Fruit fly (Drosophila melanogaster) whole organism, embryonic: ENCODE results near the gene CG18262.

Experiments
- CG10431 ChIP-seq: fragments of 200-800 bp; sonication (Bioruptor generic); optimal IDR thresholded peaks from 3 replicates; lab custom pipeline; 2018; ENCODE audit warnings: missing biosample characterization, mild to moderate bottlenecking, missing genetic modification characterization
- CG12391 ChIP-seq: fragments of 200-800 bp; sonication (Bioruptor generic); optimal IDR thresholded peaks from 3 replicates; lab custom pipeline; 2018; ENCODE audit warnings: missing biosample characterization, mild to moderate bottlenecking, missing genetic modification characterization, moderate library complexity
- CG14441 ChIP-seq: fragments of 200-800 bp; sonication (Bioruptor generic); IDR thresholded peaks from 2 replicates; pipeline ENCODE4 v1.3.6; 2022; ENCODE audit warnings: missing biosample characterization, missing genetic modification characterization
- CG15514 ChIP-seq: fragments of 200-800 bp; sonication (Bioruptor generic); optimal IDR thresholded peaks from 3 replicates; lab custom pipeline; 2017; ENCODE audit warnings: missing biosample characterization, missing genetic modification characterization, mild to moderate bottlenecking, moderate library complexity, missing genetic modification reagents
- CG17328 ChIP-seq: fragments of 200-800 bp; sonication (Bioruptor generic); IDR thresholded peaks from 2 replicates; pipeline ENCODE4 v1.3.6; 2022; ENCODE audit warnings: missing biosample characterization, missing genetic modification characterization
- CG17912 ChIP-seq: fragments of 200-800 bp; sonication (Bioruptor generic); optimal IDR thresholded peaks from 2 replicates; lab custom pipeline; 2018; ENCODE audit warnings: missing biosample characterization, mild to moderate bottlenecking, missing genetic modification characterization
- CG18619 ChIP-seq: fragments of 200-800 bp; sonication (Bioruptor generic); optimal IDR thresholded peaks from 3 replicates; lab custom pipeline; 2017; ENCODE audit warnings: missing biosample characterization, mild to moderate bottlenecking, missing genetic modification characterization
- CG2889 ChIP-seq: fragments of 200-800 bp; sonication (Bioruptor generic); IDR thresholded peaks from 3 replicates; pipeline ENCODE4 v1.3.6; 2022; ENCODE audit warnings: missing biosample characterization, missing genetic modification characterization
- CG31388 ChIP-seq: fragments of 200-800 bp; sonication (Bioruptor generic); optimal IDR thresholded peaks from 2 replicates; lab custom pipeline; 2016; ENCODE audit warnings: missing biosample characterization, missing genetic modification characterization
- CG31441 ChIP-seq: fragments of 200-800 bp; sonication (Bioruptor generic); IDR thresholded peaks from 2 replicates; pipeline ENCODE4 v1.3.6; 2022; ENCODE audit warnings: missing biosample characterization, missing genetic modification characterization
- CG32772 ChIP-seq: fragments of 200-800 bp; sonication (Bioruptor generic); IDR thresholded peaks from 2 replicates; pipeline ENCODE4 v1.3.6; 2022; ENCODE audit warnings: missing biosample characterization, missing genetic modification characterization
- CG3281 ChIP-seq: fragments of 200-800 bp; sonication (Bioruptor generic); optimal IDR thresholded peaks from 3 replicates; lab custom pipeline; 2017; ENCODE audit warnings: missing biosample characterization, mild to moderate bottlenecking, missing genetic modification characterization
- CG34422 ChIP-seq: fragments of 200-800 bp; sonication (Bioruptor generic); IDR thresholded peaks from 3 replicates; pipeline ENCODE4 v1.3.6; 2022; ENCODE audit warnings: missing biosample characterization, missing genetic modification characterization
- CG5180 ChIP-seq: fragments of 200-800 bp; sonication (Bioruptor generic); optimal IDR thresholded peaks from 3 replicates; lab custom pipeline; 2017; ENCODE audit warnings: missing biosample characterization, missing genetic modification characterization, mild to moderate bottlenecking, moderate library complexity, missing genetic modification reagents
- CG6813 ChIP-seq: fragments of 200-800 bp; sonication (Bioruptor generic); optimal IDR thresholded peaks from 2 replicates; lab custom pipeline; 2017; ENCODE audit warnings: missing biosample characterization, missing genetic modification characterization, mild to moderate bottlenecking, moderate library complexity, missing genetic modification reagents
- CG6854 ChIP-seq: fragments of 200-800 bp; sonication (Bioruptor generic); optimal IDR thresholded peaks from 3 replicates; lab custom pipeline; 2017; ENCODE audit warnings: missing biosample characterization, mild to moderate bottlenecking, missing genetic modification characterization
- CG8281 ChIP-seq: fragments of 200-800 bp; sonication (Bioruptor generic); optimal IDR thresholded peaks from 2 replicates; lab custom pipeline; 2018; ENCODE audit warnings: missing biosample characterization, mild to moderate bottlenecking, missing genetic modification characterization, moderate library complexity
- CG8924 ChIP-seq: fragments of 200-800 bp; optimal IDR thresholded peaks from 3 replicates; lab custom pipeline; 2019; ENCODE audit warnings: missing biosample characterization, mild to moderate bottlenecking, missing genetic modification characterization, moderate library complexity
- D19B ChIP-seq: fragments of 200-800 bp; sonication (Bioruptor generic); optimal IDR thresholded peaks from 2 replicates; lab custom pipeline; 2017; ENCODE audit warnings: missing biosample characterization, mild to moderate bottlenecking, missing genetic modification characterization
- Dek ChIP-seq: fragments of 200-800 bp; sonication (Bioruptor generic); optimal IDR thresholded peaks from 3 replicates; lab custom pipeline; 2019; ENCODE audit warnings: missing biosample characterization, mild to moderate bottlenecking, missing genetic modification characterization, moderate library complexity
- Dll ChIP-seq: fragments of 200-800 bp; sonication (Bioruptor generic); IDR thresholded peaks from 4 replicates; pipeline ENCODE4 v1.3.6; 2022; ENCODE audit warnings: missing biosample characterization, missing genetic modification characterization; ENCODE audit not compliant: partially characterized antibody
- Fer1 ChIP-seq: fragments of 200-800 bp; sonication (Bioruptor generic); optimal IDR thresholded peaks from 2 replicates; lab custom pipeline; 2017; ENCODE audit warnings: missing biosample characterization, mild to moderate bottlenecking, missing genetic modification characterization
- H2.0 ChIP-seq: fragments of 200-800 bp; sonication (Bioruptor generic); IDR thresholded peaks from 2 replicates; pipeline ENCODE4 v1.3.6; 2022; ENCODE audit warnings: missing biosample characterization, missing genetic modification characterization
- Hmr ChIP-seq: fragments of 200-800 bp; sonication (Bioruptor generic); optimal IDR thresholded peaks from 3 replicates; lab custom pipeline; 2017; ENCODE audit warnings: mild to moderate bottlenecking, missing biosample characterization, missing genetic modification reagents, missing genetic modification characterization
- Hr3 ChIP-seq: fragments of 200-800 bp; sonication (Bioruptor generic); optimal IDR thresholded peaks from 3 replicates; lab custom pipeline; 2016; ENCODE audit warnings: missing biosample characterization, missing genetic modification characterization
- Meics ChIP-seq: fragments of 200-800 bp; sonication (Bioruptor generic); optimal IDR thresholded peaks from 2 replicates; lab custom pipeline; 2017; ENCODE audit warnings: missing biosample characterization, mild to moderate bottlenecking, missing genetic modification characterization
- Pdp1 ChIP-seq, 2 experiments: fragments of 200-800 bp; sonication (Bioruptor generic); optimal IDR thresholded peaks; 3 replicates each; lab custom pipeline; 2016; ENCODE audit warnings: missing biosample characterization in 2 of 2, missing genetic modification characterization in 2 of 2, mild to moderate bottlenecking in 1 of 2, moderate library complexity in 1 of 2
- caup ChIP-seq: fragments of 200-800 bp; sonication (Bioruptor generic); optimal IDR thresholded peaks from 3 replicates; lab custom pipeline; 2017; ENCODE audit warnings: missing biosample characterization, mild to moderate bottlenecking, missing genetic modification characterization, moderate library complexity; ENCODE audit not compliant: severe bottlenecking
- ci ChIP-seq: fragments of 200-800 bp; sonication (Bioruptor generic); IDR thresholded peaks from 3 replicates; pipeline ENCODE4 v1.3.6; 2022; ENCODE audit warnings: missing biosample characterization, missing genetic modification characterization
- corto ChIP-seq: fragments of 200-800 bp; sonication (Bioruptor generic); optimal IDR thresholded peaks from 2 replicates; lab custom pipeline; 2016; ENCODE audit warnings: missing biosample characterization, mild to moderate bottlenecking, missing genetic modification characterization, moderate library complexity
- crol ChIP-seq: fragments of 200-800 bp; sonication (Bioruptor generic); IDR thresholded peaks from 2 replicates; pipeline ENCODE4 v1.3.6; 2022; ENCODE audit warnings: missing biosample characterization, missing genetic modification characterization
- dysf ChIP-seq: fragments of 200-800 bp; sonication (Bioruptor generic); IDR thresholded peaks from 3 replicates; pipeline ENCODE4 v1.3.6; 2022; ENCODE audit warnings: missing biosample characterization, missing genetic modification characterization
- ewg ChIP-seq: fragments of 200-800 bp; sonication (Bioruptor generic); optimal IDR thresholded peaks from 3 replicates; lab custom pipeline; 2017; ENCODE audit warnings: mild to moderate bottlenecking, missing biosample characterization, missing genetic modification reagents, missing genetic modification characterization
- exex ChIP-seq: fragments of 200-800 bp; sonication (Bioruptor generic); optimal IDR thresholded peaks from 4 replicates; lab custom pipeline; 2018; ENCODE audit warnings: missing biosample characterization, mild to moderate bottlenecking, missing genetic modification characterization, moderate library complexity
- eyg ChIP-seq: fragments of 200-800 bp; sonication (Bioruptor generic); optimal IDR thresholded peaks from 3 replicates; lab custom pipeline; 2016; ENCODE audit warnings: missing biosample characterization, missing genetic modification characterization
- gt ChIP-seq: fragments of 200-800 bp; sonication (Bioruptor generic); IDR thresholded peaks from 2 replicates; pipeline ENCODE4 v1.3.6; 2022; ENCODE audit warnings: missing biosample characterization, missing genetic modification characterization
- kay ChIP-seq: fragments of 200-800 bp; sonication (Bioruptor generic); optimal IDR thresholded peaks from 2 replicates; lab custom pipeline; 2016; ENCODE audit warnings: missing biosample characterization, missing genetic modification characterization
- kni ChIP-seq: fragments of 200-800 bp; sonication (Bioruptor generic); optimal IDR thresholded peaks from 3 replicates; lab custom pipeline; 2017; ENCODE audit warnings: mild to moderate bottlenecking, missing biosample characterization, missing genetic modification reagents, missing genetic modification characterization
- lab ChIP-seq: fragments of 200-800 bp; sonication (Bioruptor generic); optimal IDR thresholded peaks from 3 replicates; lab custom pipeline; 2017; ENCODE audit warnings: missing biosample characterization, missing genetic modification characterization, mild to moderate bottlenecking, moderate library complexity, missing genetic modification reagents
- mirr ChIP-seq: fragments of 200-800 bp; sonication (Bioruptor generic); optimal IDR thresholded peaks from 3 replicates; lab custom pipeline; 2018; ENCODE audit warnings: missing biosample characterization, mild to moderate bottlenecking, missing genetic modification characterization
- oc ChIP-seq: fragments of 200-800 bp; sonication (Bioruptor generic); optimal IDR thresholded peaks from 2 replicates; lab custom pipeline; 2018; ENCODE audit warnings: missing biosample characterization, mild to moderate bottlenecking, missing genetic modification characterization, moderate library complexity
- odd ChIP-seq: fragments of 200-800 bp; sonication (Bioruptor generic); optimal IDR thresholded peaks from 2 replicates; lab custom pipeline; 2017; ENCODE audit warnings: missing biosample characterization, mild to moderate bottlenecking, missing genetic modification characterization
- pan ChIP-seq, 4 experiments: fragments of >200 bp in 3 of 4; fragments of 200-800 bp in 1 of 4; sonication (Bioruptor generic) in 1 of 4; optimal IDR thresholded peaks in 3 of 4; IDR thresholded peaks in 1 of 4; 2 replicates each; pipeline versions ENCODE4 v1.3.6 to Lab custom; 2017 to 2022; ENCODE audit warnings: missing biosample characterization in 2 of 4, missing genetic modification characterization in 2 of 4, mixed read lengths in 1 of 4
- pho ChIP-seq: fragments of 200-800 bp; sonication (Bioruptor generic); optimal IDR thresholded peaks from 2 replicates; lab custom pipeline; 2016; ENCODE audit warnings: missing biosample characterization, missing genetic modification characterization
- run ChIP-seq: fragments of 200-800 bp; sonication (Bioruptor generic); optimal IDR thresholded peaks from 3 replicates; lab custom pipeline; 2018; ENCODE audit warnings: missing biosample characterization, mild to moderate bottlenecking, missing genetic modification characterization
- sim ChIP-seq: fragments of 200-800 bp; sonication (Bioruptor generic); IDR thresholded peaks from 2 replicates; pipeline ENCODE4 v1.3.6; 2022; ENCODE audit warnings: missing biosample characterization, missing genetic modification characterization
- sqz ChIP-seq: fragments of 200-800 bp; sonication (Bioruptor generic); optimal IDR thresholded peaks from 3 replicates; lab custom pipeline; 2018; ENCODE audit warnings: missing biosample characterization, mild to moderate bottlenecking, missing genetic modification characterization
- zen2 ChIP-seq: fragments of 200-800 bp; sonication (Bioruptor generic); IDR thresholded peaks from 3 replicates; pipeline ENCODE4 v1.3.6; 2022; ENCODE audit warnings: missing biosample characterization, missing genetic modification characterization; ENCODE audit not compliant: partially characterized antibody

The CG18262 gene

dm6 chrX:8198935-8199580, 46.3 kb downstream of the CG18262 start (continued):
- TF ChIP-seq ewg (GFP tag; lab: Kevin White, UChicago) (no peak), CG8924 (no peak), CG15514 (peak; percentile 22), CG32772 (GFP tag; lab: Robert Waterston, UW) (peak; percentile 47; the same call in 1 of the 2 replicates), CG6854 (GFP tag; lab: Kevin White, UChicago) (no peak), CG17328 (GFP tag; lab: Robert Waterston, UW) (no peak), Dek (tag; lab: Kevin White, UChicago) (no peak), Dll (no peak), ci (peak; percentile 46; the same call in 1 of the 3 replicates), zen2 (GFP tag; lab: Robert Waterston, UW) (no peak), exex (peak; percentile 95), eyg (GFP tag; lab: Kevin White, UChicago) (no peak), run (tag; lab: Kevin White, UChicago) (no peak), caup (GFP tag; lab: Kevin White, UChicago) (peak; percentile 37), CG2889 (GFP tag; lab: Robert Waterston, UW) (no peak), sqz (GFP tag; lab: Kevin White, UChicago) (peak; percentile 95), Pdp1 (GFP tag; optimal IDR thresholded peaks at IDR 0.05; lab: Kevin White, UChicago) (peak in 1 of 2 experiments; percentile 42), corto (no peak), CG10431 (GFP tag; lab: Kevin White, UChicago) (peak; percentile 8), kay (peak; percentile 37), mirr (GFP tag; lab: Kevin White, UChicago) (peak; percentile 92), CG12391 (tag; lab: Kevin White, UChicago) (no peak), Hmr (GFP tag; lab: Kevin White, UChicago) (peak; percentile 47), sim (GFP tag; lab: Robert Waterston, UW) (no peak), CG31388 (GFP tag; lab: Kevin White, UChicago) (no peak), Hr3 (no peak), CG6813 (GFP tag; lab: Kevin White, UChicago) (peak; percentile 11), odd (GFP tag; lab: Kevin White, UChicago) (peak; percentile 24), dysf (GFP tag; lab: Robert Waterston, UW) (peak; percentile 28; the same call in 1 of the 3 replicates), crol (GFP tag; lab: Robert Waterston, UW) (peak; percentile 90), gt (no peak), pan (optimal IDR thresholded peaks at IDR 0.05; lab: Kevin White, UChicago) (no peak), pan (GFP tag; optimal IDR thresholded peaks at IDR 0.05 in 1 of 2, IDR thresholded peaks at IDR 0.05 in 1 of 2) (peak in 1 of 2 experiments; percentile 13), CG5180 (GFP tag; lab: Kevin White, UChicago) (peak; percentile 44), lab (peak; percentile 82), Meics (GFP tag; lab: Kevin White, UChicago) (peak; percentile 25), H2.0 (no peak), D19B (GFP tag; lab: Kevin White, UChicago) (no peak), CG14441 (GFP tag; lab: Robert Waterston, UW) (0 out of 2 replicates have a peak, but pooled peaks have one; percentile 8), CG8281 (tag; lab: Kevin White, UChicago) (peak; percentile 52), oc (tag; lab: Kevin White, UChicago) (peak; percentile 14), CG31441 (GFP tag; lab: Robert Waterston, UW) (no peak), Fer1 (GFP tag; lab: Kevin White, UChicago) (peak; percentile 7), CG3281 (GFP tag; lab: Kevin White, UChicago) (peak; percentile 7), CG34422 (GFP tag; lab: Robert Waterston, UW) (peak; percentile 11; the same call in 1 of the 3 replicates), CG18619 (GFP tag; lab: Kevin White, UChicago) (peak; percentile 24), CG17912 (GFP tag; lab: Kevin White, UChicago) (peak; percentile 15), kni (peak; percentile 33), pho (GFP tag; lab: Kevin White, UChicago) (no peak)
